Worm (Caenorhabditis elegans) whole organism, young adult: ENCODE results near the gene C04G2.5.
A peak's percentile ranks its signal among the peaks of the same experiment; 100 is the strongest.

ENCODE experiments used
- F57C9.4 ChIP-seq: sonication (generic microtip); optimal IDR thresholded peaks from 2 replicates; lab custom pipeline; 2017; ENCODE audit warnings: mild to moderate bottlenecking, missing genetic modification characterization, missing compliant biosample characterization
- ama-1 ChIP-seq, 3 experiments: fragments of 150-350 bp in 1 of 3; sonication (generic microtip) in 2 of 3; optimal IDR thresholded peaks; 2 replicates each; lab custom pipeline; 2014 to 2018; ENCODE audit warnings: missing biosample characterization in 2 of 3, missing genetic modification characterization in 2 of 3, missing genetic modification reagents in 2 of 3
- ceh-27 ChIP-seq: fragments of 200-800 bp; sonication (Bioruptor generic); optimal IDR thresholded peaks from 2 replicates; lab custom pipeline; 2018; ENCODE audit warnings: mild to moderate bottlenecking, missing genetic modification characterization, moderate library complexity, missing compliant biosample characterization
- dpff-1 ChIP-seq: sonication (generic microtip); optimal IDR thresholded peaks from 2 replicates; lab custom pipeline; 2017; ENCODE audit warnings: mild to moderate bottlenecking, missing genetic modification characterization, missing compliant biosample characterization
- hlh-26 ChIP-seq: fragments of 200-800 bp; sonication (Bioruptor generic); conservative IDR thresholded peaks from 2 replicates; pipeline ENCODE4 v1.3.6; 2022; ENCODE audit warnings: missing genetic modification reagents, missing genetic modification characterization, missing compliant biosample characterization
- lag-1 ChIP-seq: fragments of 200-800 bp; sonication (Bioruptor generic); IDR thresholded peaks from 2 replicates; pipeline ENCODE4 v1.3.6; 2022; ENCODE audit warnings: missing genetic modification reagents, missing genetic modification characterization, missing compliant biosample characterization
- madf-10 ChIP-seq: sonication (generic microtip); optimal IDR thresholded peaks from 2 replicates; lab custom pipeline; 2016; ENCODE audit warnings: mild to moderate bottlenecking, missing genetic modification characterization, missing compliant biosample characterization
- nhr-80 ChIP-seq: sonication (generic microtip); optimal IDR thresholded peaks from 2 replicates; lab custom pipeline; 2016; ENCODE audit warnings: missing genetic modification characterization, missing compliant biosample characterization
- tbp1 ChIP-seq: fragments of 200-800 bp; sonication (Bioruptor generic); optimal IDR thresholded peaks from 2 replicates; lab custom pipeline; 2018; ENCODE audit warnings: mild to moderate bottlenecking, missing genetic modification characterization, missing compliant biosample characterization
- tlf-1 ChIP-seq: fragments of 200-800 bp; sonication (Bioruptor generic); optimal IDR thresholded peaks from 2 replicates; lab custom pipeline; 2018; ENCODE audit warnings: mild to moderate bottlenecking, missing genetic modification characterization, missing compliant biosample characterization
- unc-62 ChIP-seq: fragments of 150-350 bp; optimal IDR thresholded peaks from 2 replicates; lab custom pipeline; 2014; ENCODE audit warnings: missing biosample characterization, missing genetic modification reagents, missing genetic modification characterization
- xnd-1 ChIP-seq: sonication (generic microtip); optimal IDR thresholded peaks from 2 replicates; lab custom pipeline; 2016; ENCODE audit warnings: missing genotype, missing genetic modification reagents, missing genetic modification characterization, missing compliant biosample characterization
- zim-3 ChIP-seq: sonication (generic microtip); optimal IDR thresholded peaks from 2 replicates; lab custom pipeline; 2017; ENCODE audit warnings: mild to moderate bottlenecking, missing genetic modification characterization, moderate library complexity, missing compliant biosample characterization
- ztf-22 ChIP-seq: fragments of 200-800 bp; sonication (Bioruptor generic); optimal IDR thresholded peaks from 2 replicates; lab custom pipeline; 2018; ENCODE audit warnings: mild to moderate bottlenecking, missing genetic modification characterization, moderate library complexity, missing compliant biosample characterization

DNA sequence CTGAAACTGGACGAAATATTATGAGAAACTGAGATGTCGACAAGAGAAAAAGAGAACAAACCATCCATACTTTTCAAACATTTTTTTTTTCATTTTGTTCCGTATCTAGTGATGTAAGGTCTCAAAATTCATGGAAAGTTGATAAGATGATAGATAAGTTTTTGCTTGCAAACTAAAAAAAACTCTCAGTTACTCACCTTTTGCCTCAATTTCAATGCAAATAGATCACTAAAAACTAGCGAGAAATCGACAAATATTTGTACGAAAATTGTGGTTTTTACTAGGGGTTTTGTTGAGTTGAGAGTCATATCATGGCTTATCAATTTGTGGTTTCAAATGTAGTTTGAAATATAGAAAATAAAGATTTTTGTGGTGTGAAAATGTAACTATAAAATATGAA lies 34.3 kb downstream of the C04G2.5 start:
- TF ChIP-seq madf-10 (tag; lab: Kevin White, UChicago), result no peak
- TF ChIP-seq tlf-1, result no peak
- no peak for TF ChIP-seq hlh-26
- no peak for TF ChIP-seq lag-1
- TF ChIP-seq zim-3 (tag; lab: Kevin White, UChicago), result no peak
- no peak for TF ChIP-seq ama-1 (optimal IDR thresholded peaks at IDR 0.05; lab: Kevin White, UChicago)
- no peak for TF ChIP-seq ama-1 (GFP tag; optimal IDR thresholded peaks at IDR 0.05; lab: Kevin White, UChicago)
- TF ChIP-seq nhr-80, result peak; percentile 31
- TF ChIP-seq xnd-1 (tag; lab: Kevin White, UChicago), result no peak
- no peak for TF ChIP-seq dpff-1
- TF ChIP-seq ceh-27, result no peak
- TF ChIP-seq ztf-22, result no peak
- no peak for TF ChIP-seq unc-62 (GFP tag; lab: Kevin White, UChicago)
- no peak for TF ChIP-seq tbp1 (GFP tag; lab: Kevin White, UChicago)
- no peak for TF ChIP-seq F57C9.4 (tag; lab: Kevin White, UChicago)
